Fruit fly (Drosophila melanogaster) whole organism, embryonic: ENCODE results near the gene CG31952.
A peak's percentile ranks its signal among the peaks of the same experiment; 100 is the strongest.

Experiments used
- Adf1 ChIP-seq: fragments of 200-800 bp; sonication (Bioruptor generic); IDR thresholded peaks from 2 replicates; pipeline ENCODE4 v1.3.6; 2022; ENCODE audit warnings: missing biosample characterization, missing genetic modification characterization
- CG10147 ChIP-seq: fragments of 200-800 bp; sonication (Bioruptor generic); optimal IDR thresholded peaks from 2 replicates; lab custom pipeline; 2019; ENCODE audit warnings: missing biosample characterization, mild to moderate bottlenecking, missing genetic modification characterization, moderate library complexity
- CG10543 ChIP-seq: fragments of 200-800 bp; sonication (Bioruptor generic); optimal IDR thresholded peaks from 3 replicates; lab custom pipeline; 2017; ENCODE audit warnings: missing biosample characterization, mild to moderate bottlenecking, missing genetic modification characterization, moderate library complexity
- CG16815 ChIP-seq: fragments of 200-800 bp; sonication (Bioruptor generic); optimal IDR thresholded peaks from 3 replicates; lab custom pipeline; 2017; ENCODE audit warnings: missing biosample characterization, mild to moderate bottlenecking, missing genetic modification characterization
- CG17829 ChIP-seq: fragments of 200-800 bp; optimal IDR thresholded peaks from 2 replicates; lab custom pipeline; 2019; ENCODE audit warnings: missing biosample characterization, mild to moderate bottlenecking, missing genetic modification characterization, moderate library complexity
- CG2202 ChIP-seq: fragments of 200-800 bp; sonication (Bioruptor generic); optimal IDR thresholded peaks from 2 replicates; lab custom pipeline; 2018; ENCODE audit warnings: missing biosample characterization, mild to moderate bottlenecking, missing genetic modification characterization
- CG2678 ChIP-seq: fragments of 200-800 bp; sonication (Bioruptor generic); optimal IDR thresholded peaks from 3 replicates; lab custom pipeline; 2019; ENCODE audit warnings: missing biosample characterization, mild to moderate bottlenecking, missing genetic modification characterization, moderate library complexity
- CG30020 ChIP-seq: fragments of 200-800 bp; optimal IDR thresholded peaks from 2 replicates; lab custom pipeline; 2019; ENCODE audit warnings: missing biosample characterization, mild to moderate bottlenecking, missing genetic modification characterization, moderate library complexity
- CG31441 ChIP-seq: fragments of 200-800 bp; sonication (Bioruptor generic); IDR thresholded peaks from 2 replicates; pipeline ENCODE4 v1.3.6; 2022; ENCODE audit warnings: missing biosample characterization, missing genetic modification characterization
- CG34376 ChIP-seq: fragments of 200-800 bp; sonication (Bioruptor generic); optimal IDR thresholded peaks from 2 replicates; lab custom pipeline; 2018; ENCODE audit warnings: missing biosample characterization, mild to moderate bottlenecking, missing genetic modification characterization
- CG4424 ChIP-seq: fragments of 200-800 bp; sonication (Bioruptor generic); optimal IDR thresholded peaks from 3 replicates; lab custom pipeline; 2016; ENCODE audit warnings: missing biosample characterization, missing genetic modification characterization
- CG6791 ChIP-seq: fragments of 200-800 bp; sonication (Bioruptor generic); IDR thresholded peaks from 3 replicates; pipeline ENCODE4 v1.3.6; 2022; ENCODE audit warnings: missing biosample characterization, missing genetic modification characterization; ENCODE audit not compliant: partially characterized antibody
- D19A ChIP-seq: fragments of 200-800 bp; optimal IDR thresholded peaks from 3 replicates; lab custom pipeline; 2019; ENCODE audit warnings: missing biosample characterization, mild to moderate bottlenecking, missing genetic modification characterization, moderate library complexity
- Deaf1 ChIP-seq: fragments of 200-800 bp; optimal IDR thresholded peaks from 3 replicates; lab custom pipeline; 2019; ENCODE audit warnings: missing biosample characterization, mild to moderate bottlenecking, missing genetic modification characterization, moderate library complexity
- Dll ChIP-seq: fragments of 200-800 bp; sonication (Bioruptor generic); IDR thresholded peaks from 4 replicates; pipeline ENCODE4 v1.3.6; 2022; ENCODE audit warnings: missing biosample characterization, missing genetic modification characterization; ENCODE audit not compliant: partially characterized antibody
- Drgx ChIP-seq: fragments of 200-800 bp; sonication (Bioruptor generic); IDR thresholded peaks from 2 replicates; pipeline ENCODE4 v1.3.6; 2022; ENCODE audit warnings: missing biosample characterization, missing genetic modification characterization
- E2f2 ChIP-seq: fragments of 200-800 bp; sonication (Bioruptor generic); IDR thresholded peaks from 2 replicates; pipeline ENCODE4 v1.3.6; 2022; ENCODE audit warnings: missing biosample characterization, missing genetic modification characterization
- Ets65A ChIP-seq: fragments of 200-800 bp; sonication (Bioruptor generic); peaks from one replicate; lab custom pipeline; 2016; ENCODE audit warnings: missing biosample characterization, missing genetic modification characterization
- GATAe ChIP-seq: fragments of 200-800 bp; sonication (Bioruptor generic); conservative IDR thresholded peaks from 2 replicates; pipeline ENCODE4 v1.3.6; 2022; ENCODE audit warnings: missing biosample characterization, missing genetic modification characterization
- HHEX ChIP-seq: fragments of 200-800 bp; sonication (Bioruptor generic); optimal IDR thresholded peaks from 3 replicates; lab custom pipeline; 2017; ENCODE audit warnings: missing biosample characterization, mild to moderate bottlenecking, missing genetic modification characterization, missing genetic modification reagents
- HmgZ ChIP-seq: fragments of 200-800 bp; sonication (Bioruptor generic); optimal IDR thresholded peaks from 2 replicates; lab custom pipeline; 2018; ENCODE audit warnings: missing biosample characterization, mild to moderate bottlenecking, missing genetic modification characterization
- Hmr ChIP-seq: fragments of 200-800 bp; sonication (Bioruptor generic); optimal IDR thresholded peaks from 3 replicates; lab custom pipeline; 2017; ENCODE audit warnings: mild to moderate bottlenecking, missing biosample characterization, missing genetic modification reagents, missing genetic modification characterization
- Mad ChIP-seq: fragments of 200-800 bp; sonication (Bioruptor generic); optimal IDR thresholded peaks from 2 replicates; lab custom pipeline; 2016; ENCODE audit warnings: missing biosample characterization, missing genetic modification characterization
- Med ChIP-seq: fragments of 200-800 bp; sonication (Bioruptor generic); peaks from one replicate; lab custom pipeline; 2016; ENCODE audit warnings: missing biosample characterization, missing genetic modification characterization, mild to moderate bottlenecking, inconsistent platforms, moderate library complexity
- Mes4 ChIP-seq: fragments of 200-800 bp; sonication (Bioruptor generic); optimal IDR thresholded peaks from 2 replicates; lab custom pipeline; 2016; ENCODE audit warnings: missing biosample characterization, missing genetic modification characterization
- cad ChIP-seq: fragments of >200 bp; optimal IDR thresholded peaks from 2 replicates; lab custom pipeline; 2017; ENCODE audit warnings: missing biosample characterization, missing genetic modification characterization
- dan ChIP-seq: fragments of 200-800 bp; sonication (Bioruptor generic); IDR thresholded peaks from 2 replicates; pipeline ENCODE4 v1.3.6; 2022; ENCODE audit warnings: missing biosample characterization, missing genetic modification characterization
- grn ChIP-seq: fragments of 200-800 bp; sonication (Bioruptor generic); optimal IDR thresholded peaks from 3 replicates; lab custom pipeline; 2017; ENCODE audit warnings: missing biosample characterization, missing genetic modification characterization
- gt ChIP-seq: fragments of 200-800 bp; sonication (Bioruptor generic); IDR thresholded peaks from 2 replicates; pipeline ENCODE4 v1.3.6; 2022; ENCODE audit warnings: missing biosample characterization, missing genetic modification characterization
- lab ChIP-seq: fragments of 200-800 bp; sonication (Bioruptor generic); optimal IDR thresholded peaks from 3 replicates; lab custom pipeline; 2017; ENCODE audit warnings: missing biosample characterization, missing genetic modification characterization, mild to moderate bottlenecking, moderate library complexity, missing genetic modification reagents
- lbe ChIP-seq: fragments of 200-800 bp; sonication (Bioruptor generic); optimal IDR thresholded peaks from 2 replicates; lab custom pipeline; 2016; ENCODE audit warnings: missing biosample characterization, mild to moderate bottlenecking, missing genetic modification characterization
- mirr ChIP-seq: fragments of 200-800 bp; sonication (Bioruptor generic); optimal IDR thresholded peaks from 3 replicates; lab custom pipeline; 2018; ENCODE audit warnings: missing biosample characterization, mild to moderate bottlenecking, missing genetic modification characterization
- p53 ChIP-seq: fragments of 200-800 bp; sonication (Bioruptor generic); optimal IDR thresholded peaks from 2 replicates; lab custom pipeline; 2016; ENCODE audit warnings: missing biosample characterization, missing genetic modification characterization
- phol ChIP-seq: fragments of 200-800 bp; sonication (Bioruptor generic); optimal IDR thresholded peaks from 3 replicates; lab custom pipeline; 2018; ENCODE audit warnings: missing biosample characterization, mild to moderate bottlenecking, missing genetic modification characterization, moderate library complexity
- sc ChIP-seq, 3 experiments: fragments of >200 bp in 2 of 3; fragments of 200-800 bp in 1 of 3; sonication (Bioruptor generic) in 1 of 3; optimal IDR thresholded peaks; 2 replicates in 2 of 3; 3 replicates in 1 of 3; lab custom pipeline; 2017; ENCODE audit warnings: mild to moderate bottlenecking in 1 of 3, missing biosample characterization in 1 of 3, missing genetic modification characterization in 1 of 3, missing genetic modification reagents in 1 of 3
- sens ChIP-seq: fragments of 200-800 bp; sonication (Bioruptor generic); peaks from one replicate; lab custom pipeline; 2016; ENCODE audit warnings: missing biosample characterization, missing genetic modification characterization
- sisA ChIP-seq: fragments of 200-800 bp; sonication (Bioruptor generic); IDR thresholded peaks from 2 replicates; pipeline ENCODE4 v1.3.6; 2022; ENCODE audit warnings: missing biosample characterization, missing genetic modification characterization
- slbo ChIP-seq: fragments of 200-800 bp; sonication (Bioruptor generic); IDR thresholded peaks from 2 replicates; pipeline ENCODE4 v1.3.6; 2022; ENCODE audit warnings: missing biosample characterization, missing genetic modification characterization
- vvl ChIP-seq: fragments of 200-800 bp; sonication (Bioruptor generic); IDR thresholded peaks from 2 replicates; pipeline ENCODE4 v1.3.6; 2022; ENCODE audit warnings: missing biosample characterization, missing genetic modification characterization
- z ChIP-seq: fragments of 200-800 bp; sonication (Bioruptor generic); IDR thresholded peaks from 3 replicates; pipeline ENCODE4 v1.3.6; 2022; ENCODE audit warnings: missing biosample characterization, missing genetic modification characterization

The CG31952 gene

dm6 chr2L:3369083-3369653 is 47.3 kb upstream of the CG31952 start (continued):
- TF ChIP-seq HHEX (GFP tag; lab: Kevin White, UChicago) (peak; percentile 3), sens (no peak), CG2678 (tag; lab: Kevin White, UChicago) (peak; percentile 5), Hmr (GFP tag; lab: Kevin White, UChicago) (peak; percentile 26), CG34376 (GFP tag; lab: Kevin White, UChicago) (peak; percentile 81), GATAe (GFP tag; lab: Robert Waterston, UW) (peak; percentile 92), HmgZ (tag; lab: Kevin White, UChicago) (peak; percentile 40), gt (GFP tag; lab: Robert Waterston, UW) (no peak), cad (GFP tag; lab: Kevin White, UChicago) (no peak), lab (GFP tag; lab: Kevin White, UChicago) (peak; percentile 34), Mad (GFP tag; lab: Kevin White, UChicago) (no peak), CG10543 (GFP tag; lab: Kevin White, UChicago) (peak; percentile 68), Adf1 (GFP tag; lab: Robert Waterston, UW) (0 out of 2 replicates have a peak, but pooled peaks have one; percentile 25), grn (GFP tag; lab: Kevin White, UChicago) (peak; percentile 72)

DNA sequence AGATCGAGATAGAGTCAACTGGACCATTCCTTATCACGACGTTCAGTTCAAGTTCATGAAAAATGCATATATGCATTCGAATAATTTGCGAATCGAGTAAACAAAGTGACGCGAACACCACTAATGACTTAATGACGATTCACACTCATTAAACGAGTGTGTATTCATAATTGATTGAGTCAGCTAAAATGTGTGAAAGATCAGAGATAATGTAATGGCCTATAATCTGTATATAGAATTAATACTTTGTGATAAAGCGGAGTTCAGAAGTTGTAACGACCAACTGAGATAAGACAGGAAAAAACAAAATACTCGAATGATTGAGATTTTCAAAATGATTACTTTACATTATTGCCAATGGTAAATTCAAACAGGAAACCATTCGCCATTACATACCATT is 46.7 kb upstream of the CG31952 start:
- TF ChIP-seq phol (tag; lab: Kevin White, UChicago) (no peak), sc (optimal IDR thresholded peaks at IDR 0.05; lab: Kevin White, UChicago) (no peak), sc (GFP tag; optimal IDR thresholded peaks at IDR 0.05; lab: Kevin White, UChicago) (no peak), CG10147 (GFP tag; lab: Kevin White, UChicago) (no peak), dan (no peak), CG30020 (no peak), CG17829 (no peak), E2f2 (GFP tag; lab: Robert Waterston, UW) (no peak), sisA (GFP tag; lab: Robert Waterston, UW) (no peak), z (GFP tag; lab: Robert Waterston, UW) (no peak), CG2678 (tag; lab: Kevin White, UChicago) (no peak), p53 (GFP tag; lab: Kevin White, UChicago) (no peak), CG31441 (GFP tag; lab: Robert Waterston, UW) (no peak), CG2202 (tag; lab: Kevin White, UChicago) (no peak), CG6791 (GFP tag; lab: Robert Waterston, UW) (no peak)

DNA sequence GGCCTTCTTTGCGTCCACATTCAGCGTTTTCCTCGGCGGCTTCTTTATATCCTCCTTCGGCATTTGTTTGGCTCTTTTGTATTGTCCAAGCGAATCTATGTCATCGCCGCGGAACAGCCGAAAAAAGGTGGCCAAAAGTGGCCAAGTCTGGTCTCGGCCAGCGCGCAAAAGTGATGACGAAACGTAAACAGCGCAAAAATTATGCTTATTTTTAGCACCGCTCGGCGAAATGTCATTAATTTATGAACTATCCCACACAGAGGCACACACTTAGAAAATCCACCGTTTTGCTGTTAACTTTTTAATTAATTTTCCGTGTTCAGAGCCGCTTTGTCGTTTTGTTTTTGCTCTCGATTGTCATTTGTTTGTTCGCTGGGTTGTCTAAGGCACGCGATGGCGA is 45.6 kb upstream of the CG31952 start:
- TF ChIP-seq Med (peak; percentile 8), vvl (no peak), mirr (GFP tag; lab: Kevin White, UChicago) (peak; percentile 25), Mes4 (GFP tag; lab: Kevin White, UChicago) (no peak), Dll (GFP tag; lab: Robert Waterston, UW) (no peak)

dm6 chr2L:3371340-3371739 is 45.2 kb upstream of the CG31952 start:
- TF ChIP-seq Med (peak; percentile 79), CG16815 (no peak), lbe (GFP tag; lab: Kevin White, UChicago) (no peak), Deaf1 (peak; percentile 27), CG4424 (GFP tag; lab: Kevin White, UChicago) (no peak), D19A (tag; lab: Kevin White, UChicago) (peak; percentile 61), slbo (GFP tag; lab: Robert Waterston, UW) (0 out of 2 replicates have a peak, but pooled peaks have one; percentile 30), Ets65A (GFP tag; lab: Kevin White, UChicago) (peak; percentile 92), Drgx (GFP tag; lab: Robert Waterston, UW) (peak; percentile 58)
